Worm (Caenorhabditis elegans) whole organism, mixed stage, embryonic: ENCODE measurements around the gene F28H6.4.

Experiments
- nhr-12 ChIP-seq: fragments of 150-350 bp; optimal IDR thresholded peaks from 2 replicates; lab custom pipeline; 2014; ENCODE audit warnings: missing biosample characterization, missing genetic modification characterization
- nhr-76 ChIP-seq: sonication (generic microtip); optimal IDR thresholded peaks from 2 replicates; lab custom pipeline; 2017; ENCODE audit warnings: missing biosample characterization, missing genetic modification characterization

- no peak for TF ChIP-seq nhr-76 (tag; lab: Kevin White, UChicago)
- no peak for TF ChIP-seq nhr-12 (tag; lab: Kevin White, UChicago)
Measured at ce11 chrX:14145634-14146033, 18.0 kb downstream of the F28H6.4 start.
